Worm (Caenorhabditis elegans) whole organism, L2 larva: ENCODE data around the gene ergi-3.

Source experiments
- C34F6.9 ChIP-seq: fragments of 150-350 bp; optimal IDR thresholded peaks from 2 replicates; lab custom pipeline; 2014; ENCODE audit warnings: missing biosample characterization, missing genetic modification characterization
- F13H6.1 ChIP-seq: sonication (generic microtip); optimal IDR thresholded peaks from 2 replicates; lab custom pipeline; 2016; ENCODE audit warnings: missing genetic modification characterization, missing compliant biosample characterization
- R02D3.7 ChIP-seq: fragments of 150-350 bp; optimal IDR thresholded peaks from 2 replicates; lab custom pipeline; 2014; ENCODE audit warnings: missing biosample characterization, missing genetic modification characterization
- Y55F3AM.14 ChIP-seq: fragments of 200-800 bp; sonication (Bioruptor generic); optimal IDR thresholded peaks from 2 replicates; lab custom pipeline; 2018; ENCODE audit warnings: mild to moderate bottlenecking, missing genetic modification characterization, missing compliant biosample characterization
- ZK546.5 ChIP-seq: sonication (generic microtip); optimal IDR thresholded peaks from 2 replicates; lab custom pipeline; 2017; ENCODE audit warnings: missing biosample characterization, missing genetic modification characterization
- alr-1 ChIP-seq: fragments of 150-350 bp; optimal IDR thresholded peaks from 2 replicates; lab custom pipeline; 2014; ENCODE audit warnings: missing biosample characterization, missing genetic modification characterization
- aly-2 ChIP-seq: fragments of 150-350 bp; optimal IDR thresholded peaks from 2 replicates; lab custom pipeline; 2014; ENCODE audit warnings: missing biosample characterization, missing genetic modification characterization
- ama-1 ChIP-seq: fragments of 150-350 bp; optimal IDR thresholded peaks from 2 replicates; lab custom pipeline; 2018; ENCODE audit warnings: inconsistent platforms
- blmp-1 ChIP-seq: sonication (generic microtip); optimal IDR thresholded peaks from 2 replicates; lab custom pipeline; 2017; ENCODE audit warnings: missing genetic modification characterization, mild to moderate bottlenecking, missing compliant biosample characterization, antibody characterized with exemption, moderate library complexity; ENCODE audit not compliant: insufficient read depth
- ceh-16 ChIP-seq: fragments of 150-350 bp; optimal IDR thresholded peaks from 2 replicates; lab custom pipeline; 2014; ENCODE audit warnings: missing biosample characterization, missing genetic modification characterization
- ceh-82 ChIP-seq: fragments of 150-350 bp; optimal IDR thresholded peaks from 2 replicates; lab custom pipeline; 2014; ENCODE audit warnings: missing biosample characterization, missing genetic modification characterization
- crh-2 ChIP-seq: sonication (generic microtip); optimal IDR thresholded peaks from 2 replicates; lab custom pipeline; 2017; ENCODE audit warnings: missing biosample characterization, missing genetic modification characterization
- dmd-4 ChIP-seq: sonication (generic microtip); optimal IDR thresholded peaks from 2 replicates; lab custom pipeline; 2017; ENCODE audit warnings: missing biosample characterization, missing genetic modification characterization
- egl-27 ChIP-seq: sonication (generic microtip); optimal IDR thresholded peaks from 3 replicates; lab custom pipeline; 2017; ENCODE audit warnings: missing biosample characterization, missing genetic modification reagents, missing genetic modification characterization
- elt-1 ChIP-seq: fragments of 150-350 bp; optimal IDR thresholded peaks from 2 replicates; lab custom pipeline; 2014; ENCODE audit warnings: missing biosample characterization, missing genetic modification characterization
- elt-3 ChIP-seq: sonication (generic microtip); optimal IDR thresholded peaks from 2 replicates; lab custom pipeline; 2017; ENCODE audit warnings: missing biosample characterization, missing genetic modification characterization
- fos-1 ChIP-seq: fragments of 150-350 bp; optimal IDR thresholded peaks from 2 replicates; lab custom pipeline; 2014; ENCODE audit warnings: missing biosample characterization, missing genetic modification characterization
- gmeb-1 ChIP-seq: fragments of 150-350 bp; optimal IDR thresholded peaks from 2 replicates; lab custom pipeline; 2014; ENCODE audit warnings: missing biosample characterization, missing genetic modification characterization
- lin-11 ChIP-seq: fragments of 150-350 bp; sonication (generic microtip); optimal IDR thresholded peaks from 2 replicates; lab custom pipeline; 2014; ENCODE audit warnings: missing biosample characterization, missing genetic modification characterization, inconsistent platforms, mixed read lengths
- lin-13 ChIP-seq: fragments of 150-350 bp; optimal IDR thresholded peaks from 2 replicates; lab custom pipeline; 2014; ENCODE audit warnings: missing biosample characterization, missing genetic modification reagents, missing genetic modification characterization
- lin-39 ChIP-seq: fragments of 150-350 bp; optimal IDR thresholded peaks from 2 replicates; lab custom pipeline; 2014; ENCODE audit warnings: missing biosample characterization, missing genetic modification reagents, missing genetic modification characterization
- lsy-2 ChIP-seq, 2 experiments: fragments of 150-350 bp in 1 of 2; sonication (generic microtip) in 1 of 2; optimal IDR thresholded peaks; 2 replicates each; lab custom pipeline; 2014 to 2017; ENCODE audit warnings: missing biosample characterization in 2 of 2, missing genetic modification characterization in 2 of 2
- mab-5 ChIP-seq: fragments of 150-350 bp; optimal IDR thresholded peaks from 2 replicates; lab custom pipeline; 2014; ENCODE audit warnings: missing biosample characterization, missing genetic modification characterization
- mbf-1 ChIP-seq: sonication (generic microtip); optimal IDR thresholded peaks from 2 replicates; lab custom pipeline; 2017; ENCODE audit warnings: missing biosample characterization, missing genetic modification characterization
- mdl-1 ChIP-seq, 2 experiments: fragments of 150-350 bp in 1 of 2; sonication (generic microtip) in 1 of 2; optimal IDR thresholded peaks; 2 replicates each; lab custom pipeline; 2017; ENCODE audit warnings: missing biosample characterization in 2 of 2, missing genetic modification characterization in 2 of 2
- nhr-10 ChIP-seq: sonication (generic microtip); optimal IDR thresholded peaks from 2 replicates; lab custom pipeline; 2017; ENCODE audit warnings: missing biosample characterization, missing genetic modification characterization
- nhr-11 ChIP-seq: fragments of 150-350 bp; optimal IDR thresholded peaks from 2 replicates; lab custom pipeline; 2014; ENCODE audit warnings: missing biosample characterization, missing genetic modification characterization
- nhr-12 ChIP-seq: fragments of 150-350 bp; optimal IDR thresholded peaks from 2 replicates; lab custom pipeline; 2014; ENCODE audit warnings: missing biosample characterization, missing genetic modification characterization
- nhr-129 ChIP-seq: fragments of 150-350 bp; optimal IDR thresholded peaks from 2 replicates; lab custom pipeline; 2014; ENCODE audit warnings: missing biosample characterization, missing genetic modification characterization
- nhr-21 ChIP-seq: fragments of 150-350 bp; optimal IDR thresholded peaks from 2 replicates; lab custom pipeline; 2014; ENCODE audit warnings: missing biosample characterization, missing genetic modification characterization
- nhr-23 ChIP-seq: fragments of 150-350 bp; optimal IDR thresholded peaks from 2 replicates; lab custom pipeline; 2014; ENCODE audit warnings: missing biosample characterization, missing genetic modification reagents, missing genetic modification characterization
- nhr-237 ChIP-seq: fragments of 150-350 bp; optimal IDR thresholded peaks from 2 replicates; lab custom pipeline; 2014; ENCODE audit warnings: missing biosample characterization, missing genetic modification characterization
- nhr-25 ChIP-seq: fragments of 150-350 bp; sonication (generic microtip); optimal IDR thresholded peaks from 3 replicates; lab custom pipeline; 2014; ENCODE audit warnings: missing biosample characterization, missing genetic modification characterization
- nhr-6 ChIP-seq: fragments of 150-350 bp; optimal IDR thresholded peaks from 2 replicates; lab custom pipeline; 2014; ENCODE audit warnings: missing biosample characterization, missing genetic modification characterization
- nhr-77 ChIP-seq: fragments of 150-350 bp; optimal IDR thresholded peaks from 2 replicates; lab custom pipeline; 2014; ENCODE audit warnings: missing biosample characterization, missing genetic modification characterization
- peb-1 ChIP-seq: fragments of 150-350 bp; optimal IDR thresholded peaks from 2 replicates; lab custom pipeline; 2014; ENCODE audit warnings: missing biosample characterization, missing genetic modification characterization
- sem-4 ChIP-seq: fragments of 150-350 bp; optimal IDR thresholded peaks from 2 replicates; lab custom pipeline; 2014; ENCODE audit warnings: missing biosample characterization, missing genetic modification reagents, missing genetic modification characterization
- skn-1 ChIP-seq: sonication (generic microtip); optimal IDR thresholded peaks from 2 replicates; lab custom pipeline; 2017; ENCODE audit warnings: missing biosample characterization, missing genetic modification characterization
- sma-3 ChIP-seq: sonication (generic microtip); optimal IDR thresholded peaks from 2 replicates; lab custom pipeline; 2016; ENCODE audit warnings: missing genetic modification reagents, missing genetic modification characterization, missing compliant biosample characterization
- sma-9 ChIP-seq, 2 experiments: fragments of 150-350 bp in 1 of 2; sonication (generic microtip) in 1 of 2; optimal IDR thresholded peaks; 2 replicates each; lab custom pipeline; 2014 to 2016; ENCODE audit warnings: missing genetic modification characterization in 2 of 2, mild to moderate bottlenecking in 1 of 2, missing biosample characterization in 1 of 2, missing compliant biosample characterization in 1 of 2, missing genetic modification reagents in 1 of 2, moderate library complexity in 1 of 2
- snpc-4 ChIP-seq: fragments of 150-350 bp; optimal IDR thresholded peaks from 2 replicates; lab custom pipeline; 2014; ENCODE audit warnings: missing biosample characterization, missing genetic modification characterization
- unc-39 ChIP-seq: fragments of 150-350 bp; optimal IDR thresholded peaks from 2 replicates; lab custom pipeline; 2014; ENCODE audit warnings: missing biosample characterization, missing genetic modification characterization
- unc-55 ChIP-seq: fragments of 150-350 bp; sonication (generic microtip); optimal IDR thresholded peaks from 3 replicates; lab custom pipeline; 2014; ENCODE audit warnings: missing biosample characterization, missing genetic modification reagents, missing genetic modification characterization
- unc-62 ChIP-seq: fragments of 150-350 bp; optimal IDR thresholded peaks from 2 replicates; lab custom pipeline; 2014; ENCODE audit warnings: missing biosample characterization, missing genetic modification reagents, missing genetic modification characterization
- zag-1 ChIP-seq: fragments of 150-350 bp; optimal IDR thresholded peaks from 2 replicates; lab custom pipeline; 2014; ENCODE audit warnings: missing biosample characterization, missing genetic modification characterization
- ztf-1 ChIP-seq: fragments of 200-800 bp; sonication (Bioruptor generic); conservative IDR thresholded peaks from 2 replicates; pipeline ENCODE4 v1.3.6; 2022; ENCODE audit warnings: missing genetic modification characterization, missing compliant biosample characterization
- ztf-11 ChIP-seq: sonication (generic microtip); optimal IDR thresholded peaks from 2 replicates; lab custom pipeline; 2017; ENCODE audit warnings: missing biosample characterization, missing genetic modification characterization
- ztf-4 ChIP-seq: fragments of 150-350 bp; optimal IDR thresholded peaks from 2 replicates; lab custom pipeline; 2014; ENCODE audit warnings: missing biosample characterization, missing genetic modification characterization

ergi-3 gene

ce11 chrX:15567986-15568940 is 48.3 kb downstream of the ergi-3 start, which contains the start of gene dyn-1 (continued):
- TF ChIP-seq ztf-11 (tag; lab: Kevin White, UChicago) (no peak), F13H6.1 (tag; lab: Kevin White, UChicago) (peak; percentile 52), nhr-11 (tag; lab: Kevin White, UChicago) (no peak), lin-39 (tag; lab: Kevin White, UChicago) (no peak), nhr-6 (tag; lab: Kevin White, UChicago) (no peak), nhr-12 (tag; lab: Kevin White, UChicago) (no peak), ceh-16 (tag; lab: Kevin White, UChicago) (no peak), nhr-129 (tag; lab: Kevin White, UChicago) (peak; percentile 68), mab-5 (tag; lab: Kevin White, UChicago) (peak; percentile 32), Y55F3AM.14 (GFP tag; lab: Kevin White, UChicago) (peak; percentile 51)

- no peak for TF ChIP-seq ztf-4 (tag; lab: Kevin White, UChicago)
- TF ChIP-seq nhr-11 (tag; lab: Kevin White, UChicago), result no peak
- TF ChIP-seq egl-27 (tag; lab: Kevin White, UChicago), result no peak
- no peak for TF ChIP-seq fos-1 (tag; lab: Kevin White, UChicago)
- no peak for TF ChIP-seq nhr-10
- no peak for TF ChIP-seq elt-3 (tag; lab: Kevin White, UChicago)
- TF ChIP-seq peb-1, result no peak
- no peak for TF ChIP-seq ZK546.5 (tag; lab: Kevin White, UChicago)
- TF ChIP-seq blmp-1 (tag; lab: Kevin White, UChicago), result no peak
- no peak for TF ChIP-seq skn-1 (tag; lab: Kevin White, UChicago)
- no peak for TF ChIP-seq nhr-6 (tag; lab: Kevin White, UChicago)
- no peak for TF ChIP-seq alr-1
- TF ChIP-seq ceh-16 (tag; lab: Kevin White, UChicago), result no peak
- peak; percentile 48 for TF ChIP-seq sma-9 (GFP tag; optimal IDR thresholded peaks at IDR 0.05; lab: Kevin White, UChicago)
- TF ChIP-seq sma-9 (tag; optimal IDR thresholded peaks at IDR 0.05; lab: Kevin White, UChicago), result no peak
- no peak for TF ChIP-seq sma-3
- TF ChIP-seq elt-1 (tag; lab: Kevin White, UChicago), result no peak
- TF ChIP-seq ztf-11 (tag; lab: Kevin White, UChicago), result no peak
- TF ChIP-seq dmd-4, result no peak
- no peak for TF ChIP-seq R02D3.7 (tag; lab: Kevin White, UChicago)
- TF ChIP-seq C34F6.9 (tag; lab: Kevin White, UChicago), result peak; percentile 43
- no peak for TF ChIP-seq mab-5 (tag; lab: Kevin White, UChicago)
- TF ChIP-seq mbf-1, result no peak
- TF ChIP-seq aly-2, result no peak
- peak; percentile 27 for TF ChIP-seq F13H6.1 (tag; lab: Kevin White, UChicago)
- TF ChIP-seq ama-1 (lab: Kevin White, UChicago), result no peak
- no peak for TF ChIP-seq gmeb-1
- TF ChIP-seq lin-39 (tag; lab: Kevin White, UChicago), result no peak
- no peak for TF ChIP-seq sem-4 (tag; lab: Kevin White, UChicago)
- peak; percentile 35 for TF ChIP-seq nhr-129 (tag; lab: Kevin White, UChicago)
- peak; percentile 90 for TF ChIP-seq Y55F3AM.14 (GFP tag; lab: Kevin White, UChicago)
- no peak for TF ChIP-seq nhr-23 (tag; lab: Kevin White, UChicago)
- TF ChIP-seq unc-62 (GFP tag; lab: Kevin White, UChicago), result no peak
- no peak for TF ChIP-seq nhr-21 (tag; lab: Kevin White, UChicago)
- no peak for TF ChIP-seq lin-13 (GFP tag; lab: Kevin White, UChicago)
- no peak for TF ChIP-seq ceh-82 (tag; lab: Kevin White, UChicago)
- no peak for TF ChIP-seq ztf-1 (GFP tag; lab: Robert Waterston, UW)
- no peak for TF ChIP-seq nhr-25 (tag; lab: Kevin White, UChicago)
- peak; percentile 36 to 45 for TF ChIP-seq mdl-1 (tag; optimal IDR thresholded peaks at IDR 0.05; lab: Kevin White, UChicago)
- TF ChIP-seq nhr-237, result no peak
- TF ChIP-seq unc-55, result peak; percentile 67
- TF ChIP-seq nhr-77 (tag; lab: Kevin White, UChicago), result no peak
- peak; percentile 36 for TF ChIP-seq lin-11 (tag; lab: Kevin White, UChicago)
- TF ChIP-seq unc-39 (tag; lab: Kevin White, UChicago), result no peak
- TF ChIP-seq zag-1, result peak; percentile 46
- TF ChIP-seq snpc-4 (tag; lab: Kevin White, UChicago), result peak; percentile 48
- TF ChIP-seq lsy-2 (tag; optimal IDR thresholded peaks at IDR 0.05; lab: Kevin White, UChicago), result peak in 1 of 2 experiments; percentile 13
- TF ChIP-seq crh-2, result peak; percentile 10
- TF ChIP-seq nhr-12 (tag; lab: Kevin White, UChicago), result no peak
Observed at ce11 chrX:15566640-15567039, 49.9 kb downstream of the ergi-3 start.
